Fruit fly (Drosophila melanogaster) whole organism, embryonic: Measurements from ENCODE around the gene CG31717.
A peak's percentile ranks its signal among the peaks of the same experiment; 100 is the strongest.

ENCODE experiments used
- ATbp ChIP-seq: fragments of 200-800 bp; sonication (Bioruptor generic); optimal IDR thresholded peaks from 2 replicates; lab custom pipeline; 2017; ENCODE audit warnings: missing biosample characterization, mild to moderate bottlenecking, missing genetic modification characterization, missing genetic modification reagents
- Ada2b ChIP-seq: fragments of 200-800 bp; sonication (Bioruptor generic); IDR thresholded peaks from 2 replicates; pipeline ENCODE4 v1.3.6; 2022; ENCODE audit warnings: missing biosample characterization, missing genetic modification characterization
- CG10979 ChIP-seq: fragments of 200-800 bp; sonication (Bioruptor generic); optimal IDR thresholded peaks from 2 replicates; lab custom pipeline; 2018; ENCODE audit warnings: missing biosample characterization, mild to moderate bottlenecking, missing genetic modification characterization, moderate library complexity
- CG11085 ChIP-seq: fragments of 200-800 bp; sonication (Bioruptor generic); IDR thresholded peaks from 2 replicates; pipeline ENCODE4 v1.3.6; 2022; ENCODE audit warnings: missing biosample characterization, missing genetic modification characterization
- CG11560 ChIP-seq: fragments of 200-800 bp; sonication (Bioruptor generic); IDR thresholded peaks from 3 replicates; pipeline ENCODE4 v1.3.6; 2022; ENCODE audit warnings: missing biosample characterization, missing genetic modification characterization
- CG12236 ChIP-seq: fragments of 200-800 bp; sonication (Bioruptor generic); optimal IDR thresholded peaks from 2 replicates; lab custom pipeline; 2016; ENCODE audit warnings: missing biosample characterization, missing genetic modification characterization
- CG12769 ChIP-seq: fragments of 200-800 bp; sonication (Bioruptor generic); optimal IDR thresholded peaks from 2 replicates; lab custom pipeline; 2019; ENCODE audit warnings: missing biosample characterization, mild to moderate bottlenecking, missing genetic modification characterization, moderate library complexity
- CG13624 ChIP-seq: fragments of 200-800 bp; sonication (Bioruptor generic); optimal IDR thresholded peaks from 2 replicates; lab custom pipeline; 2016; ENCODE audit warnings: missing biosample characterization, missing genetic modification characterization
- CG14965 ChIP-seq: fragments of 200-800 bp; sonication (Bioruptor generic); optimal IDR thresholded peaks from 2 replicates; lab custom pipeline; 2016; ENCODE audit warnings: missing biosample characterization, missing genetic modification characterization, borderline replicate concordance
- CG16863 ChIP-seq: fragments of 200-800 bp; sonication (Bioruptor generic); optimal IDR thresholded peaks from 3 replicates; lab custom pipeline; 2016; ENCODE audit warnings: missing biosample characterization, missing genetic modification characterization
- CG17186 ChIP-seq: fragments of 200-800 bp; sonication (Bioruptor generic); optimal IDR thresholded peaks from 3 replicates; lab custom pipeline; 2017; ENCODE audit warnings: missing biosample characterization, missing genetic modification reagents, missing genetic modification characterization
- CG1792 ChIP-seq: fragments of 200-800 bp; sonication (Bioruptor generic); optimal IDR thresholded peaks from 2 replicates; lab custom pipeline; 2016; ENCODE audit warnings: missing biosample characterization, missing genetic modification characterization
- CG18476 ChIP-seq: fragments of 200-800 bp; sonication (Bioruptor generic); optimal IDR thresholded peaks from 2 replicates; lab custom pipeline; 2016; ENCODE audit warnings: missing biosample characterization, mild to moderate bottlenecking, missing genetic modification characterization
- CG30020 ChIP-seq: fragments of 200-800 bp; optimal IDR thresholded peaks from 2 replicates; lab custom pipeline; 2019; ENCODE audit warnings: missing biosample characterization, mild to moderate bottlenecking, missing genetic modification characterization, moderate library complexity
- CG33213 ChIP-seq: fragments of 200-800 bp; sonication (Bioruptor generic); optimal IDR thresholded peaks from 3 replicates; lab custom pipeline; 2016; ENCODE audit warnings: missing biosample characterization, missing genetic modification characterization
- CG4617 ChIP-seq: fragments of 200-800 bp; sonication (Bioruptor generic); optimal IDR thresholded peaks from 3 replicates; lab custom pipeline; 2016; ENCODE audit warnings: missing biosample characterization, missing genetic modification characterization, borderline replicate concordance
- CG6175 ChIP-seq: fragments of 200-800 bp; sonication (Bioruptor generic); IDR thresholded peaks from 3 replicates; pipeline ENCODE4 v1.3.6; 2022; ENCODE audit warnings: missing biosample characterization, missing genetic modification characterization
- CG6683 ChIP-seq: fragments of 200-800 bp; sonication (Bioruptor generic); optimal IDR thresholded peaks from 2 replicates; lab custom pipeline; 2017; ENCODE audit warnings: missing biosample characterization, mild to moderate bottlenecking, missing genetic modification characterization, missing genetic modification reagents
- CG7786 ChIP-seq: fragments of 200-800 bp; sonication (Bioruptor generic); optimal IDR thresholded peaks from 2 replicates; lab custom pipeline; 2016; ENCODE audit warnings: missing biosample characterization, missing genetic modification characterization
- CG7839 ChIP-seq: fragments of 200-800 bp; sonication (Bioruptor generic); optimal IDR thresholded peaks from 3 replicates; lab custom pipeline; 2018; ENCODE audit warnings: missing biosample characterization, mild to moderate bottlenecking, missing genetic modification characterization, moderate library complexity
- CG7987 ChIP-seq: fragments of 200-800 bp; sonication (Bioruptor generic); optimal IDR thresholded peaks from 2 replicates; lab custom pipeline; 2018; ENCODE audit warnings: missing biosample characterization, mild to moderate bottlenecking, missing genetic modification characterization, moderate library complexity
- CG8089 ChIP-seq: fragments of 200-800 bp; sonication (Bioruptor generic); optimal IDR thresholded peaks from 3 replicates; lab custom pipeline; 2016; ENCODE audit warnings: missing biosample characterization, missing genetic modification characterization
- CG8359 ChIP-seq: fragments of 200-800 bp; sonication (Bioruptor generic); optimal IDR thresholded peaks from 2 replicates; lab custom pipeline; 2017; ENCODE audit warnings: missing biosample characterization, mild to moderate bottlenecking, missing genetic modification characterization, borderline replicate concordance
- CG9609 ChIP-seq: fragments of 200-800 bp; sonication (Bioruptor generic); optimal IDR thresholded peaks from 3 replicates; lab custom pipeline; 2016; ENCODE audit warnings: missing biosample characterization, missing genetic modification characterization
- Chrac-16 ChIP-seq: fragments of 200-800 bp; sonication (Bioruptor generic); optimal IDR thresholded peaks from 3 replicates; lab custom pipeline; 2016; ENCODE audit warnings: missing biosample characterization, missing genetic modification characterization
- CrebB ChIP-seq: fragments of 200-800 bp; sonication (Bioruptor generic); optimal IDR thresholded peaks from 3 replicates; lab custom pipeline; 2018; ENCODE audit warnings: missing biosample characterization, mild to moderate bottlenecking, missing genetic modification characterization
- Drgx ChIP-seq: fragments of 200-800 bp; sonication (Bioruptor generic); IDR thresholded peaks from 2 replicates; pipeline ENCODE4 v1.3.6; 2022; ENCODE audit warnings: missing biosample characterization, missing genetic modification characterization
- Jarid2 ChIP-seq: fragments of 200-800 bp; sonication (Bioruptor generic); optimal IDR thresholded peaks from 3 replicates; lab custom pipeline; 2017; ENCODE audit warnings: mild to moderate bottlenecking, missing biosample characterization, missing genetic modification reagents, missing genetic modification characterization
- Ptx1 ChIP-seq: fragments of 200-800 bp; sonication (Bioruptor generic); IDR thresholded peaks from 2 replicates; pipeline ENCODE4 v1.3.6; 2022; ENCODE audit warnings: missing biosample characterization, missing genetic modification characterization
- Side ChIP-seq: fragments of 200-800 bp; sonication (Bioruptor generic); optimal IDR thresholded peaks from 2 replicates; lab custom pipeline; 2016; ENCODE audit warnings: missing biosample characterization, missing genetic modification characterization
- YL-1 ChIP-seq: fragments of 200-800 bp; sonication (Bioruptor generic); optimal IDR thresholded peaks from 3 replicates; lab custom pipeline; 2017; ENCODE audit warnings: missing biosample characterization, mild to moderate bottlenecking, missing genetic modification characterization
- aop ChIP-seq: fragments of 200-800 bp; sonication (Bioruptor generic); IDR thresholded peaks from 2 replicates; pipeline ENCODE4 v1.3.6; 2022; ENCODE audit warnings: missing biosample characterization, missing genetic modification characterization
- bab2 ChIP-seq: fragments of 200-800 bp; sonication (Bioruptor generic); optimal IDR thresholded peaks from 2 replicates; lab custom pipeline; 2016; ENCODE audit warnings: missing biosample characterization, missing genetic modification characterization
- bbx ChIP-seq: fragments of 200-800 bp; sonication (Bioruptor generic); IDR thresholded peaks from 2 replicates; pipeline ENCODE4 v1.3.6; 2022; ENCODE audit warnings: missing biosample characterization, missing genetic modification characterization; ENCODE audit not compliant: partially characterized antibody
- br ChIP-seq: fragments of >200 bp; optimal IDR thresholded peaks from 2 replicates; lab custom pipeline; 2017
- croc ChIP-seq: fragments of 200-800 bp; sonication (Bioruptor generic); conservative IDR thresholded peaks from 3 replicates; pipeline ENCODE4 v1.3.6; 2022; ENCODE audit warnings: missing biosample characterization, missing genetic modification characterization
- danr ChIP-seq: fragments of 200-800 bp; sonication (Bioruptor generic); IDR thresholded peaks from 2 replicates; pipeline ENCODE4 v1.3.6; 2022; ENCODE audit warnings: missing biosample characterization, missing genetic modification characterization
- ind ChIP-seq: fragments of 200-800 bp; sonication (Bioruptor generic); optimal IDR thresholded peaks from 3 replicates; lab custom pipeline; 2016; ENCODE audit warnings: missing biosample characterization, missing genetic modification characterization
- ken ChIP-seq: fragments of 200-800 bp; sonication (Bioruptor generic); IDR thresholded peaks from 3 replicates; pipeline ENCODE4 v1.3.6; 2022; ENCODE audit warnings: missing biosample characterization, missing genetic modification characterization
- mirr ChIP-seq: fragments of 200-800 bp; sonication (Bioruptor generic); optimal IDR thresholded peaks from 3 replicates; lab custom pipeline; 2018; ENCODE audit warnings: missing biosample characterization, mild to moderate bottlenecking, missing genetic modification characterization
- otp ChIP-seq: fragments of 200-800 bp; sonication (Bioruptor generic); IDR thresholded peaks from 3 replicates; pipeline ENCODE4, ENCODE4 v1.3.6; 2022; ENCODE audit warnings: missing biosample characterization, missing genetic modification characterization
- peb ChIP-seq: fragments of 200-800 bp; sonication (Bioruptor generic); IDR thresholded peaks from 2 replicates; pipeline ENCODE4 v1.3.6; 2022; ENCODE audit warnings: missing biosample characterization, missing genetic modification characterization
- row ChIP-seq: fragments of 200-800 bp; sonication (Bioruptor generic); IDR thresholded peaks from 3 replicates; pipeline ENCODE4 v1.3.6; 2022; ENCODE audit warnings: missing biosample characterization, missing genetic modification characterization
- sens ChIP-seq: fragments of 200-800 bp; sonication (Bioruptor generic); peaks from one replicate; lab custom pipeline; 2016; ENCODE audit warnings: missing biosample characterization, missing genetic modification characterization
- sim ChIP-seq: fragments of 200-800 bp; sonication (Bioruptor generic); IDR thresholded peaks from 2 replicates; pipeline ENCODE4 v1.3.6; 2022; ENCODE audit warnings: missing biosample characterization, missing genetic modification characterization
- slou ChIP-seq: fragments of 200-800 bp; sonication (Bioruptor generic); optimal IDR thresholded peaks from 3 replicates; lab custom pipeline; 2016; ENCODE audit warnings: missing biosample characterization, missing genetic modification characterization
- so ChIP-seq: fragments of 200-800 bp; sonication (Bioruptor generic); IDR thresholded peaks from 3 replicates; pipeline ENCODE4 v1.3.6; 2022; ENCODE audit warnings: missing biosample characterization, missing genetic modification characterization
- trem ChIP-seq: fragments of 200-800 bp; optimal IDR thresholded peaks from 3 replicates; lab custom pipeline; 2019; ENCODE audit warnings: missing biosample characterization, mild to moderate bottlenecking, missing genetic modification characterization, moderate library complexity
- zen ChIP-seq: fragments of 200-800 bp; sonication (Bioruptor generic); optimal IDR thresholded peaks from 3 replicates; lab custom pipeline; 2018; ENCODE audit warnings: missing biosample characterization, mild to moderate bottlenecking, missing genetic modification characterization, moderate library complexity
- zfh2 ChIP-seq: fragments of 200-800 bp; sonication (Bioruptor generic); optimal IDR thresholded peaks from 2 replicates; lab custom pipeline; 2016; ENCODE audit warnings: missing biosample characterization, missing genetic modification characterization

Gene CG31717

DNA sequence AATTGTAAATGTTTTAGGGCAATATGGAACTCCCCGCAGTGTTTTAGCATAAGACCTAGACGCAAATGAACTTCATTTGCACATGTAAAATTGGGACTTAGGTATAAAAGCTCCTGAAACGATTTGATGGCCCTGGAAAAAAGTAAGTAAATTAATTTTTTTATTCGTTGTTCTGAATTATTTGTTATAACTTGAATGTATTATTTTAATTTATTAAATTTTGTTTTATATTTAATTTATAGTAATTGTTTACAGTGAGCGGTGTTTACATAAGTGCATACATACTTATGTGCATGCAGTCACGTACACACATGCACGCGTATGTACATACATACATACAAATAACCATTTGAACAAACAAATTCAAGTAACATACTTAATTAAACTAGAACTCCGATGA, 25.9 kb downstream of the CG31717 start (continued):
- TF ChIP-seq YL-1 (peak; percentile 4), trem (peak; percentile 50), CG8359 (GFP tag; lab: Kevin White, UChicago) (peak; percentile 22)

DNA sequence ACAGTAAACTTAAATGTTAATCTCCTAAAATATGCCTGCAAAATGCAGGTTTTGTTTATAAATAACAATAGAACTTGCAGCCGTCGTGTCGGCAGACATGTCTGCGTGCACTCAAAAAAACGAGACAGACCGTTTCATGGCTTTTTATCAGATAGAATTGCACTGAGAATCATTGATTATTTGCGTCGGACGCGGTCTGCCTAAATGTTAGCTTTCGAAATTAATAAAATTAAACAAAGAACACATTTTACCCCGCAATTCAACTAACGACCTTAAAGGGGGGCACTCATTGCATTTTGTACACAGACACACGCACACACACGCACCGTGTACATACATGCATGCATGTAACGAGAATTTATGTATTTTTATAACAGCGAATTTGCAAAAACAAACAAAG, 26.3 kb downstream of the CG31717 start:
- peak; percentile 93 for TF ChIP-seq sens (GFP tag; lab: Kevin White, UChicago)
- no peak for TF ChIP-seq CG11085 (GFP tag; lab: Robert Waterston, UW)
- no peak for TF ChIP-seq trem
- no peak for TF ChIP-seq ATbp (GFP tag; lab: Kevin White, UChicago)
- TF ChIP-seq zfh2 (GFP tag; lab: Kevin White, UChicago) = no peak
- no peak for TF ChIP-seq CrebB
- TF ChIP-seq mirr (GFP tag; lab: Kevin White, UChicago) = no peak
- TF ChIP-seq croc = no peak
- no peak for TF ChIP-seq CG17186
- TF ChIP-seq CG33213 = peak; percentile 46
- no peak for TF ChIP-seq danr (GFP tag; lab: Robert Waterston, UW)
- TF ChIP-seq slou (GFP tag; lab: Kevin White, UChicago) = no peak
- peak; percentile 33 for TF ChIP-seq CG13624 (GFP tag; lab: Kevin White, UChicago)
- TF ChIP-seq row (GFP tag; lab: Robert Waterston, UW) = peak; percentile 37; the same call in 1 of the 3 replicates
- TF ChIP-seq CG4617 (GFP tag; lab: Kevin White, UChicago) = peak; percentile 0
- peak; percentile 15 for TF ChIP-seq CG1792 (GFP tag; lab: Kevin White, UChicago)
- TF ChIP-seq CG14965 (GFP tag; lab: Kevin White, UChicago) = no peak
- TF ChIP-seq CG11560 = no peak
- TF ChIP-seq CG8359 (GFP tag; lab: Kevin White, UChicago) = no peak
- peak; percentile 47 for TF ChIP-seq CG12236
- no peak for TF ChIP-seq br
- 0 out of 3 replicates have a peak, but pooled peaks have one; percentile 46 for TF ChIP-seq ken (GFP tag; lab: Robert Waterston, UW)
- TF ChIP-seq Ada2b = 0 out of 2 replicates have a peak, but pooled peaks have one; percentile 43
- TF ChIP-seq aop (GFP tag; lab: Robert Waterston, UW) = no peak
- no peak for TF ChIP-seq CG18476 (GFP tag; lab: Kevin White, UChicago)
- peak; percentile 13 for TF ChIP-seq CG9609
- peak; percentile 43; the same call in 1 of the 2 replicates for TF ChIP-seq sim (GFP tag; lab: Robert Waterston, UW)
- no peak for TF ChIP-seq otp (GFP tag; lab: Robert Waterston, UW)
- no peak for TF ChIP-seq bbx (GFP tag; lab: Robert Waterston, UW)
- peak; percentile 11 for TF ChIP-seq CG7987 (GFP tag; lab: Kevin White, UChicago)
- no peak for TF ChIP-seq CG10979 (tag; lab: Kevin White, UChicago)
- no peak for TF ChIP-seq so (GFP tag; lab: Robert Waterston, UW)
- no peak for TF ChIP-seq zen (tag; lab: Kevin White, UChicago)
- TF ChIP-seq Chrac-16 (GFP tag; lab: Kevin White, UChicago) = peak; percentile 14
- peak; percentile 7 for TF ChIP-seq ind (GFP tag; lab: Kevin White, UChicago)
- TF ChIP-seq CG16863 = peak; percentile 15
- TF ChIP-seq CG12769 (tag; lab: Kevin White, UChicago) = no peak
- TF ChIP-seq Jarid2 (GFP tag; lab: Kevin White, UChicago) = no peak
- peak; percentile 39 for TF ChIP-seq Side (GFP tag; lab: Kevin White, UChicago)
- TF ChIP-seq Ptx1 (GFP tag; lab: Robert Waterston, UW) = peak; percentile 40; the same call in 1 of the 2 replicates
- TF ChIP-seq bab2 (GFP tag; lab: Kevin White, UChicago) = no peak
- no peak for TF ChIP-seq CG7839 (tag; lab: Kevin White, UChicago)
- no peak for TF ChIP-seq CG30020 (tag; lab: Kevin White, UChicago)
- TF ChIP-seq peb (GFP tag; lab: Robert Waterston, UW) = peak; percentile 11; the same call in 1 of the 2 replicates
- no peak for TF ChIP-seq CG8089
- no peak for TF ChIP-seq CG6683 (GFP tag; lab: Kevin White, UChicago)
- peak; percentile 7 for TF ChIP-seq CG7786 (GFP tag; lab: Kevin White, UChicago)
- TF ChIP-seq CG6175 = no peak
- TF ChIP-seq Drgx (GFP tag; lab: Robert Waterston, UW) = peak; percentile 63
